Fruit fly (Drosophila melanogaster): ENCODE data around the gene RpS5a.

The RpS5a gene

DNA sequence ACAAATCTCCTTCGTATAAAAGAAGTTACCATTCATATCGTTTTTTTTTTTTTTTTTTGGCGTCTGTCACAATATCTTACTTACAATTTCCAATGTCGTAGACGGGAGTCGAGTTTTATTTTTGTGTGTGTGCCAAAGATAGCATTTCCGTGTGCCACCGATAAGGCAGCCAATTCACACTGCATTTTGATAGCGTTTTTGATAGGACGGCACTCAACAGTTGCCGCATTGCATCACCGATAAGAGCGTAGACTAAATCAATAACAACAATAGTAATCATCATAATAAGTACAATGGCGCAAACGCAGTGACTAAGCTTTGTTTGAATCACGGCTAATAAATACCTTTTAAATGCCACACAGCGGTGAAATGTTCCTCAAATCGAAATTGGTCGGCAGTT is 38.4 kb upstream of the RpS5a start:
- TF ChIP-seq N (GFP tag; optimal IDR thresholded peaks at IDR 0.05) (no peak), br (GFP tag; optimal IDR thresholded peaks at IDR 0.05) (no peak), rgr (GFP tag; optimal IDR thresholded peaks at IDR 0.05) (no peak), jim (GFP tag; optimal IDR thresholded peaks at IDR 0.05) (no peak), OdsH (GFP tag; optimal IDR thresholded peaks at IDR 0.05) (no peak), pan (optimal IDR thresholded peaks at IDR 0.05) (no peak), Myc (optimal IDR thresholded peaks at IDR 0.05) (no peak), Jra (GFP tag; optimal IDR thresholded peaks at IDR 0.05) (no peak), Abd-B (GFP tag; optimal IDR thresholded peaks at IDR 0.05) (no peak), lola (GFP tag; optimal IDR thresholded peaks at IDR 0.05) (no peak), Dfd (GFP tag; optimal IDR thresholded peaks at IDR 0.05) (no peak), Sp1 (GFP tag; optimal IDR thresholded peaks at IDR 0.05) (no peak), CrebA (GFP tag; optimal IDR thresholded peaks at IDR 0.05; ENCODE audit: borderline replicate concordance) (no peak), Dif (GFP tag; optimal IDR thresholded peaks at IDR 0.05; ENCODE audit: partially characterized antibody) (no peak), dl (GFP tag; optimal IDR thresholded peaks at IDR 0.05; ENCODE audit: insufficient read depth in 1 of 2, partially characterized antibody in 2 of 2) (no peak), dmrt93B (GFP tag; optimal IDR thresholded peaks at IDR 0.05) (no peak)

DNA sequence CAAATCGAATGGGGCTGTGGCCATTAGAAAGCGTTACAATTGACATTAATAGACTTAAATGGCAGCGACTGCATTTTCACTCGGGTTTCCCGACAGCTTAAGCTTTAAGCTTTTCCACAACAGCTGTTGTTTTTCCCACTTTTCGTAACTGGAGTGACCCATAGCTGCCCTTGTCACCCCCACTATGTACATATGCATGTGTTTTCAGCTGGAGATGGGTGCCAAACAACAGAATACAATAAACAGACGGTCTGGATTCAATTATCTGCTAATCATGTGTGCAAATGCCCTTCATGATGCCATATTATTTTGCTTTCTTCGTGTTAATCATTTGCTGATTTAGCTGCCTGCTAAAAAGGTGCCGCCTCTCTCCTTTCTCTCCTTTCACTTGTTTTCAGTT is 35.4 kb upstream of the RpS5a start:
- TF ChIP-seq GATAd (GFP tag; optimal IDR thresholded peaks at IDR 0.05) (no peak), Hr83 (GFP tag; optimal IDR thresholded peaks at IDR 0.05; ENCODE audit: poor library complexity, severe bottlenecking) (peak; percentile 61)

DNA sequence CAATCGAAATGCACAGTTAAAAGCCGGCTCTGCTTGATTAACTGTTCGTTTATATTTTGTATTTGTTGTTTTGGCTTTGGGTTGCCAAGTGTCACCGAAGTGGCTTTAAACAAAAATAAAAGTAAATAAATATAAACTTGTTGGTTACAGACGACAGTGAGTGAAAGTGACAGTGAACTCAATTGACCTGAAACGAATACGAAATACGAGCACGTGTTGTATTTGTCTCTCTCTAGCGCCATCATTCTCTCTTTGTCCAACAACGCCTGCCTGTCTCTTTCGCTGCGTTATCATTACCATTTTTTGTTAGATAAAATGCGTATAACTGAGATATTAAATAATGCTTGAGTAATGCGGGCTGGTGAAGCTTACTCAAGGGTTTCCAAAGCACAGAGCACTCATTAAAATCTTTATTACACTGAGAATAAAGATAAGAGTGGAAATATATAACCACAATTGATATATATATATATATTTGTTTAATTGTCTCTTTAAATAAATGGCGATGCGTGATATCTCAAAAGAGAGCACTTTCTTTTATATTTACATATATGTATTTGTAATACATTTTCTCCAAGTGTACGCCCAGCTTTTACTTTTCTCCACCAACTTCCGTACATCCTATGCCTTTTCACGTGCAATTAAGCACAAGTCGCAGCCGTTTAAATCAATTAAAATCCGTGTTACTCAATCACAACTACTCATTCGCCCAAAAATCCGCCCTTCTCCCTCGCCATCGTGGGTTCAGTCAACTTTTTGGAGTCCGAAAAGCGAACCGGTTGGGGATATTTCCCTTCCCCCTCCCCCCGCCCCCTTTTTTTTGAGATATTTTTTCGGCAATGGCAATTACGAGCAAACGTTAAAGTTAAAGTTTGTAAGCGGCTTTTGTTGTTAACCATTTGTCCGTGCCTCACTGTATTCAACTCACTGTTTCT is 33.5 kb upstream of the RpS5a start:
- no peak for TF ChIP-seq Mio (GFP tag; optimal IDR thresholded peaks at IDR 0.05)
- no peak for TF ChIP-seq Vsx2 (GFP tag; optimal IDR thresholded peaks at IDR 0.05; ENCODE audit: partially characterized antibody)
- TF ChIP-seq CG32264 (GFP tag; optimal IDR thresholded peaks at IDR 0.05), result no peak
- TF ChIP-seq ey (GFP tag; optimal IDR thresholded peaks at IDR 0.05), result no peak
- no peak for TF ChIP-seq Hnf4 (GFP tag; optimal IDR thresholded peaks at IDR 0.05)
- no peak for TF ChIP-seq N (GFP tag; optimal IDR thresholded peaks at IDR 0.05)
- TF ChIP-seq Hr78 (GFP tag; optimal IDR thresholded peaks at IDR 0.05), result no peak
- TF ChIP-seq pan (optimal IDR thresholded peaks at IDR 0.05), result no peak
- TF ChIP-seq Sp1 (GFP tag; optimal IDR thresholded peaks at IDR 0.05), result peak; percentile 46
- no peak for TF ChIP-seq Jra (GFP tag; optimal IDR thresholded peaks at IDR 0.05)
- peak; percentile 75 for TF ChIP-seq Dfd (GFP tag; optimal IDR thresholded peaks at IDR 0.05)
- no peak for TF ChIP-seq fru (GFP tag; optimal IDR thresholded peaks at IDR 0.05)
- peak; percentile 23 for TF ChIP-seq psq (GFP tag; optimal IDR thresholded peaks at IDR 0.05)
- TF ChIP-seq HLH106 (tag; optimal IDR thresholded peaks at IDR 0.05), result peak; percentile 45
- no peak for TF ChIP-seq brk (GFP tag; optimal IDR thresholded peaks at IDR 0.05)
- no peak for TF ChIP-seq tai (GFP tag; optimal IDR thresholded peaks at IDR 0.05)
- no peak for TF ChIP-seq CG9705 (GFP tag; optimal IDR thresholded peaks at IDR 0.05)
- TF ChIP-seq jim (GFP tag; optimal IDR thresholded peaks at IDR 0.05), result no peak
- no peak for TF ChIP-seq Abd-B (GFP tag; optimal IDR thresholded peaks at IDR 0.05)
- no peak for TF ChIP-seq Hr83 (GFP tag; optimal IDR thresholded peaks at IDR 0.05; ENCODE audit: poor library complexity, severe bottlenecking)
- peak in 1 of 2 experiments; percentile 14 for TF ChIP-seq foxo (GFP tag; optimal IDR thresholded peaks at IDR 0.05)
- peak; percentile 26 for TF ChIP-seq OdsH (GFP tag; optimal IDR thresholded peaks at IDR 0.05)
- no peak for TF ChIP-seq dsf (GFP tag; optimal IDR thresholded peaks at IDR 0.05; ENCODE audit: borderline replicate concordance)
- peak; percentile 9 for TF ChIP-seq rgr (GFP tag; optimal IDR thresholded peaks at IDR 0.05)
- TF ChIP-seq h (GFP tag; optimal IDR thresholded peaks at IDR 0.05), result no peak
- no peak for TF ChIP-seq sage (GFP tag; optimal IDR thresholded peaks at IDR 0.05)
- no peak for TF ChIP-seq dmrt93B (GFP tag; optimal IDR thresholded peaks at IDR 0.05)

DNA sequence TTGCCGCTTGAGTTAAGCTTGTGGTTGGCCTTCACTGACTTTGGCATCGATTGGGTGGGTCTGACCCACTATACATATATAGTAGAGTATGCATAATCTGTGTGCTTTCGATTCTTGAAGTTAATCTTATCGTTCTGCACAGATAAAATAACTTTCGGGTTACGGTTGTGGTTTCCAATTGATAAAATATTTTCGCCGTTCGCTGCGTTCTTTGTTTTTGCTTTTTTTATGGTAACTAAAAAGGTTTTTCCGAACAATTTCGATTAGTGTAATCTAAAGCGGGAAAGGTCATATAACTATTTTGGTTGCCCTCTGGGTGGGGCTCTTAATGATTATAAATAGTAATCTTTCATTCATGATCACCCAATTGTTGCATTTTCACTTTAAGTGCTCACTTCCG is 32.5 kb upstream of the RpS5a start:
- no peak for TF ChIP-seq Sp1 (GFP tag; optimal IDR thresholded peaks at IDR 0.05)
- no peak for TF ChIP-seq lola (GFP tag; optimal IDR thresholded peaks at IDR 0.05)
- TF ChIP-seq Dfd (GFP tag; optimal IDR thresholded peaks at IDR 0.05), result no peak
- TF ChIP-seq Jra (GFP tag; optimal IDR thresholded peaks at IDR 0.05), result no peak
- TF ChIP-seq h (GFP tag; optimal IDR thresholded peaks at IDR 0.05), result no peak
- TF ChIP-seq rgr (GFP tag; optimal IDR thresholded peaks at IDR 0.05), result no peak
- TF ChIP-seq jim (GFP tag; optimal IDR thresholded peaks at IDR 0.05), result no peak
- TF ChIP-seq fru (GFP tag; optimal IDR thresholded peaks at IDR 0.05), result no peak
- TF ChIP-seq HLH106 (tag; optimal IDR thresholded peaks at IDR 0.05), result no peak
